Worm (Caenorhabditis elegans) whole organism, L3 larva: ENCODE data around the gene lrpc-1.

Source experiments
- R02D3.7 ChIP-seq: fragments of 150-350 bp; optimal IDR thresholded peaks from 2 replicates; lab custom pipeline; 2014; ENCODE audit warnings: missing biosample characterization, missing genetic modification characterization
- ama-1 ChIP-seq: fragments of 150-350 bp; optimal IDR thresholded peaks from 2 replicates; lab custom pipeline; 2018
- ceh-16 ChIP-seq: sonication (generic microtip); optimal IDR thresholded peaks from 2 replicates; lab custom pipeline; 2017; ENCODE audit warnings: missing biosample characterization, missing genetic modification characterization
- ceh-28 ChIP-seq: fragments of 150-350 bp; optimal IDR thresholded peaks from 2 replicates; lab custom pipeline; 2014; ENCODE audit warnings: missing biosample characterization, missing genetic modification reagents, missing genetic modification characterization
- ceh-82 ChIP-seq: fragments of 150-350 bp; optimal IDR thresholded peaks from 2 replicates; lab custom pipeline; 2014; ENCODE audit warnings: missing biosample characterization, missing genetic modification characterization
- ceh-9 ChIP-seq: sonication (generic microtip); optimal IDR thresholded peaks from 2 replicates; lab custom pipeline; 2018; ENCODE audit warnings: missing biosample characterization, missing genetic modification characterization
- daf-12 ChIP-seq: fragments of 150-350 bp; optimal IDR thresholded peaks from 2 replicates; lab custom pipeline; 2014; ENCODE audit warnings: missing biosample characterization, missing genetic modification reagents, missing genetic modification characterization
- egl-27 ChIP-seq: sonication (generic microtip); optimal IDR thresholded peaks from 4 replicates; lab custom pipeline; 2017; ENCODE audit warnings: missing biosample characterization, missing genetic modification reagents, missing genetic modification characterization
- elt-1 ChIP-seq: fragments of 150-350 bp; optimal IDR thresholded peaks from 2 replicates; lab custom pipeline; 2014; ENCODE audit warnings: missing biosample characterization, missing genetic modification characterization
- elt-2 ChIP-seq: sonication (generic microtip); optimal IDR thresholded peaks from 2 replicates; lab custom pipeline; 2016; ENCODE audit warnings: missing genetic modification reagents, mild to moderate bottlenecking, missing genetic modification characterization, missing compliant biosample characterization
- elt-3 ChIP-seq, 3 experiments: fragments of 150-350 bp in 1 of 3; sonication (generic microtip) in 2 of 3; optimal IDR thresholded peaks; 2 replicates in 2 of 3; 4 replicates in 1 of 3; lab custom pipeline; 2014 to 2017; ENCODE audit warnings: missing biosample characterization in 3 of 3, missing genetic modification characterization in 3 of 3
- fkh-10 ChIP-seq: sonication (generic microtip); optimal IDR thresholded peaks from 2 replicates; lab custom pipeline; 2017; ENCODE audit warnings: missing biosample characterization, missing genetic modification reagents, missing genetic modification characterization
- fkh-2 ChIP-seq: fragments of 150-350 bp; optimal IDR thresholded peaks from 2 replicates; lab custom pipeline; 2014; ENCODE audit warnings: missing biosample characterization, missing genetic modification reagents, missing genetic modification characterization
- hmg-11 ChIP-seq: sonication (generic microtip); optimal IDR thresholded peaks from 2 replicates; lab custom pipeline; 2016; ENCODE audit warnings: missing genetic modification characterization, missing compliant biosample characterization
- lin-15B ChIP-seq: fragments of 150-350 bp; optimal IDR thresholded peaks from 2 replicates; lab custom pipeline; 2014; ENCODE audit warnings: missing biosample characterization, missing genetic modification characterization
- lsy-12 ChIP-seq: sonication (generic microtip); optimal IDR thresholded peaks from 2 replicates; lab custom pipeline; 2016; ENCODE audit warnings: mild to moderate bottlenecking, missing genetic modification characterization, missing compliant biosample characterization
- mdl-1 ChIP-seq: fragments of 150-350 bp; optimal IDR thresholded peaks from 2 replicates; lab custom pipeline; 2014; ENCODE audit warnings: missing biosample characterization, missing genetic modification characterization
- mml-1 ChIP-seq: fragments of 150-350 bp; sonication (generic microtip); optimal IDR thresholded peaks from 3 replicates; lab custom pipeline; 2014; ENCODE audit warnings: missing biosample characterization, missing genetic modification characterization
- nfya-1 ChIP-seq: sonication (generic microtip); optimal IDR thresholded peaks from 2 replicates; lab custom pipeline; 2017; ENCODE audit warnings: missing genetic modification characterization, mild to moderate bottlenecking, missing compliant biosample characterization, antibody characterized with exemption, moderate library complexity; ENCODE audit not compliant: insufficient read depth
- nhr-11 ChIP-seq: fragments of 150-350 bp; optimal IDR thresholded peaks from 2 replicates; lab custom pipeline; 2014; ENCODE audit warnings: missing biosample characterization, missing genetic modification characterization
- nhr-12 ChIP-seq: fragments of 150-350 bp; optimal IDR thresholded peaks from 2 replicates; lab custom pipeline; 2014; ENCODE audit warnings: missing biosample characterization, missing genetic modification characterization
- nhr-237 ChIP-seq: fragments of 150-350 bp; optimal IDR thresholded peaks from 2 replicates; lab custom pipeline; 2014; ENCODE audit warnings: missing biosample characterization, missing genetic modification characterization
- nhr-43 ChIP-seq: sonication (generic microtip); optimal IDR thresholded peaks from 2 replicates; lab custom pipeline; 2016; ENCODE audit warnings: mild to moderate bottlenecking, missing genetic modification characterization, missing compliant biosample characterization; ENCODE audit not compliant: poor library complexity, severe bottlenecking
- nhr-77 ChIP-seq: fragments of 150-350 bp; optimal IDR thresholded peaks from 2 replicates; lab custom pipeline; 2014; ENCODE audit warnings: missing biosample characterization, missing genetic modification characterization
- pha-4 ChIP-seq: fragments of 150-350 bp; optimal IDR thresholded peaks from 2 replicates; lab custom pipeline; 2014; ENCODE audit warnings: missing biosample characterization, missing genetic modification reagents, missing genetic modification characterization
- pqm-1 ChIP-seq: fragments of 150-350 bp; optimal IDR thresholded peaks from 2 replicates; lab custom pipeline; 2017; ENCODE audit warnings: missing biosample characterization, missing genetic modification characterization, inconsistent platforms
- sea-2 ChIP-seq: fragments of 150-350 bp; sonication (generic microtip); optimal IDR thresholded peaks from 4 replicates; lab custom pipeline; 2014; ENCODE audit warnings: missing biosample characterization, missing genetic modification reagents, missing genetic modification characterization
- skn-1 ChIP-seq: fragments of 150-350 bp; optimal IDR thresholded peaks from 2 replicates; lab custom pipeline; 2014; ENCODE audit warnings: missing biosample characterization, missing genetic modification characterization
- snpc-4 ChIP-seq: fragments of 150-350 bp; optimal IDR thresholded peaks from 2 replicates; lab custom pipeline; 2014; ENCODE audit warnings: missing biosample characterization, missing genetic modification characterization
- unc-39 ChIP-seq: sonication (generic microtip); optimal IDR thresholded peaks from 4 replicates; lab custom pipeline; 2017; ENCODE audit warnings: missing biosample characterization, missing genetic modification characterization
- unc-62 ChIP-seq: fragments of 150-350 bp; sonication (generic microtip); optimal IDR thresholded peaks from 4 replicates; lab custom pipeline; 2014; ENCODE audit warnings: missing biosample characterization, missing genetic modification reagents, missing genetic modification characterization
- zag-1 ChIP-seq: fragments of 150-350 bp; optimal IDR thresholded peaks from 2 replicates; lab custom pipeline; 2014; ENCODE audit warnings: missing biosample characterization, missing genetic modification characterization
- ztf-11 ChIP-seq: fragments of 150-350 bp; optimal IDR thresholded peaks from 2 replicates; lab custom pipeline; 2014; ENCODE audit warnings: missing biosample characterization, missing genetic modification characterization
- ztf-4 ChIP-seq: fragments of 150-350 bp; optimal IDR thresholded peaks from 2 replicates; lab custom pipeline; 2014; ENCODE audit warnings: missing biosample characterization, missing genetic modification characterization

lrpc-1 gene

DNA sequence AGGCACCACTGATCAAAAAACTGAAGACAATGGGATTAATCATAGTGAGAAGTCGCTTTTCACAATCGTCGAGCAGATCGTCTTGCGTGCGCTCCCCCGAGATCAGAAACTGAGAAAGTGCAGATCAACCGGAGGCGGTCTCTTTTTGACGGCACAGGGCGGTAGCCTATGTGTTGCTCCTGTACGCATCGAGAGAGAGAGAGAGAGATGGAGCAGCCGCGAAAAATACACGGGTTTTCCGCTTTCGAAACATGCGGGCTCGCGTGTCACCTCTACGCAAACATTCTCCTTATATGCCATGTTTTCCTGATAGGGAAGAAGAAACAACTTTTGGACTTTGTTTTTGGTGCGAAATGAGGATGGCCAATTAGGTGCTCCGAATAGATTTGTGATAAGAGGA is at the start of gene lrpc-1:
lrpc-1 (minus strand) TSS at position 101 of the 400 bp plus-strand sequence.
- TF ChIP-seq nhr-11 (no peak), elt-3 (tag; optimal IDR thresholded peaks at IDR 0.05; lab: Kevin White, UChicago) (no peak), lin-15B (tag; lab: Kevin White, UChicago) (no peak), ama-1 (lab: Kevin White, UChicago) (no peak), ceh-9 (tag; lab: Kevin White, UChicago) (no peak), skn-1 (tag; lab: Kevin White, UChicago) (no peak), hmg-11 (tag; lab: Kevin White, UChicago) (no peak), unc-62 (GFP tag; lab: Kevin White, UChicago) (no peak), ceh-16 (no peak), ceh-82 (tag; lab: Kevin White, UChicago) (no peak), nhr-237 (tag; lab: Kevin White, UChicago) (no peak), R02D3.7 (tag; lab: Kevin White, UChicago) (no peak), snpc-4 (tag; lab: Kevin White, UChicago) (no peak), egl-27 (tag; lab: Kevin White, UChicago) (no peak), ztf-11 (tag; lab: Kevin White, UChicago) (no peak)

DNA sequence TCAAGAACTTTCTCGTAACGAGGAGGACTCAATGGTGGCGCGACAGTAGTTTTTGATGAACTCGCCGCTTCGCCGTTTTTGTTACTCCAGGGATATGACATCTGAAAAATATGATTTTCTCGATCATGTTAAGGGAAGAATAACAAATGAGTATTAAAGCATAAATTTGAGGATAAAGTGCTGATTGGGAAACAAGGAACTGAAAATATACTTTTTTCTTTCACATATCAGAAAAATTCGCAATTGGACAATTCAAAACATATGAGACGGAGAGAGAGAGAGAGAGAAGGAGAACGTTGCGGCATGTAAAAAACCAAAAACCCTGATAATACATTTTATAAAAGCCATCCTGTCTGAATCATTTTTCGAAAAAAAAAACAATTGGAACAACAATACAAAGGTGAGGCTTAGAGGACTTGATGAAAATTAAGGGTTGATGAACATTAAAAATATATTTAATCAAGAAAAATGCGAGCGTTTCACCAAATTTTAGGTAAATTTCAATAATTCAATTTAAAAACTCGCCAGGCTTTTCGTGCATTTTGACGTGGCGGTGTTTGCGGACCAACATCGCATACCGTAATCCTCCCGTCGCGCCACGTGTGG is 47.7 kb upstream of the lrpc-1 start, which contains the start of the genes mut-14 and C14C11.2:
mut-14 (minus strand) TSS at position 101 of the 606 bp plus-strand sequence.
C14C11.2 (plus strand) TSS at position 556 of the 606 bp plus-strand sequence.
- TF ChIP-seq sea-2 (GFP tag; lab: Kevin White, UChicago) = no peak
- no peak for TF ChIP-seq nhr-77
- no peak for TF ChIP-seq lsy-12
- no peak for TF ChIP-seq ztf-4 (tag; lab: Kevin White, UChicago)

DNA sequence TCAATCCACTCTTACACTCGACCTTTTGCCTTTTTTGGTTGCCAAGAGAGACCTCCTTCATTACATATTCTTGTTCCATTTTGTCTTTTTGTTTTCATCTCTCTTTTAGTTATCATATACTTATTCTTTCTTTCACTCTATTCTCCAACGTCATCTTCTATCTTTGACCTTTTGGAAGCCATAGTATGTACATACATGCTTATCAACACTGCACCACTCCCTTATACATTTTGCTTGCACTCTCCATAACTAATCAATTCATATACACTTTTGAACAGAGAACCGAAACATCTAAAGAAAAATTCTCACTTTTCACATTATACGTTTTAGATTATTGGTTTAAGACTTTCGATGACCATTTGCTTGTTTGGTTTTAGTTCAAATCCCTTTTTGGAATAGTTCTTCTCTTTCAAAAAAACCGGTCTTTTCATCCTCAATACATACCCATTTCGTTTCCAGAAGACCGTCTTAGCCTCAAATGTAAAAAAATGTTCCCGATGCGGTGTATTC is 41.0 kb upstream of the lrpc-1 start, which contains the start of gene hex-2:
hex-2 (plus strand) TSS at position 460 of the 510 bp plus-strand sequence.
- no peak for TF ChIP-seq unc-39 (tag; lab: Kevin White, UChicago)
- no peak for TF ChIP-seq fkh-2
- TF ChIP-seq nfya-1 = no peak
- peak; percentile 45 for TF ChIP-seq elt-2 (tag; lab: Kevin White, UChicago)
- TF ChIP-seq pha-4 (tag; lab: Kevin White, UChicago) = peak; percentile 13
- no peak for TF ChIP-seq mdl-1 (tag; lab: Kevin White, UChicago)
- peak; percentile 56 for TF ChIP-seq pqm-1 (tag; lab: Kevin White, UChicago)

ce11 chrV:5651905-5652304 is 38.9 kb upstream of the lrpc-1 start:
- TF ChIP-seq fkh-2 (no peak), elt-1 (tag; lab: Kevin White, UChicago) (no peak), pha-4 (tag; lab: Kevin White, UChicago) (no peak), elt-3 (tag; optimal IDR thresholded peaks at IDR 0.05; lab: Kevin White, UChicago) (no peak), zag-1 (tag; lab: Kevin White, UChicago) (no peak), nhr-12 (no peak), daf-12 (tag; lab: Kevin White, UChicago) (no peak), ceh-28 (tag; lab: Kevin White, UChicago) (no peak)

DNA sequence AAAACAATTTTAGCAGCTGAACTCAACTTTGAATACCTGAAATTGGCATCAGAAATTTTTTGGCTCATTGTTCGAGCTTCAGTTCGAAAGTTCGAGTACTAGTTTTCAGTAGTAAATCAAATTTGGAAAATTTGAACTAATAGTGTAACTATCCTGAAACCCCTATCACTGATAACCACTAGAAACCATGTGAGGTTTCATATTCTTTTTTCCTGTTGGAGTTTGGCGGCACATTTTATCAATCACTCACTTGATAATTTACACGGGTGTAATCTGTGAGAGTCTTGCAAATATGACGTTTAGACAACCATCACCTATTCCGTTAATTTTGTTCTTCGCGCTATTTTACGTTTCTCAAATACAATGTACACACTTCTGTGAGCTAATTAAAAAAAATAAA is 34.4 kb upstream of the lrpc-1 start, which contains the start of gene C14C11.4:
C14C11.4 (plus strand) TSS at position 252 of the 400 bp plus-strand sequence.
- TF ChIP-seq R02D3.7 (tag; lab: Kevin White, UChicago) (no peak), fkh-10 (GFP tag; lab: Kevin White, UChicago) (no peak), nhr-237 (tag; lab: Kevin White, UChicago) (no peak), nhr-43 (no peak), pqm-1 (tag; lab: Kevin White, UChicago) (peak; percentile 41), sea-2 (GFP tag; lab: Kevin White, UChicago) (no peak), ceh-16 (no peak), elt-2 (tag; lab: Kevin White, UChicago) (peak; percentile 72), zag-1 (tag; lab: Kevin White, UChicago) (no peak), unc-62 (GFP tag; lab: Kevin White, UChicago) (no peak), mml-1 (no peak), pha-4 (tag; lab: Kevin White, UChicago) (no peak), ztf-11 (tag; lab: Kevin White, UChicago) (no peak), nfya-1 (no peak)
